Fruit fly (Drosophila melanogaster): ENCODE results near the gene CG4364.

DNA sequence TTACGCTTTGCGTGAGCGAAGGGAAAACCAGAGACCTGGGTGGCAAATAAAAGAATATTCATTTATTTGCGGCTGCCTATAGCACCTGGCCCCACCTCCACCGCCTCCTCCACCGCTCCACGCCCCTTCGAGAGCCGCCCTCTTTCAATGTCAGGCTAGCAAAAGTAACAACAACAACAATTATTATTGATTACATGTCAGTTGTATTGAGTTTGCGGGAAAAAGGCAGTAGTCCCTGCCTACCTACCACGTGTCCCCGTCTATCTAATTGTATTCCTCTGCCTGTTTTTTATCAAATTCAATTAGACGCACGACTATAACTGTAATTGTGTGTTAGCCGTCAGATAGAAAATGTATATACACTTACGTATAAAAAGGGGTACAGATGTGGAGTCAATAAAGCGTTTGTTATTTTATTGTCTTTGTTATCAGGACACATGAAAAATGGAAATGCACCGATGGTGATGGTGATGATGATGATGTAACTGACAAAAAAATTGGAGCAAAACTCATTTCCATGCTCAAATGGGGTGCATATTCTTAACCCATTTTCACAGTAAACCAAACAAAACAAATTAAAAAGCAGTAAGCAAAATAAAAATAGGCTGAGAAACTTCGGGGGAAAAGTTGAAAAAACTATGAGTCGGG, 20.4 kb downstream of the CG4364 start:
- TF ChIP-seq rgr (GFP tag; optimal IDR thresholded peaks at IDR 0.05) (no peak), jim (GFP tag; optimal IDR thresholded peaks at IDR 0.05) (no peak), Myc (optimal IDR thresholded peaks at IDR 0.05) (no peak), Abd-B (GFP tag; optimal IDR thresholded peaks at IDR 0.05) (no peak)
